Worm (Caenorhabditis elegans) whole organism, L1 larva: ENCODE data around the gene sdz-21.

ENCODE experiments used
- C16A3.4 ChIP-seq: fragments of 150-350 bp; optimal IDR thresholded peaks from 2 replicates; lab custom pipeline; 2014; ENCODE audit warnings: missing biosample characterization, missing genetic modification characterization
- C34B4.2 ChIP-seq: sonication (generic microtip); optimal IDR thresholded peaks from 2 replicates; lab custom pipeline; 2017; ENCODE audit warnings: mild to moderate bottlenecking, missing genetic modification characterization, missing compliant biosample characterization
- F16B12.6 ChIP-seq: fragments of 150-350 bp; optimal IDR thresholded peaks from 2 replicates; lab custom pipeline; 2014; ENCODE audit warnings: missing biosample characterization, missing genetic modification characterization
- aly-2 ChIP-seq: fragments of 150-350 bp; optimal IDR thresholded peaks from 2 replicates; lab custom pipeline; 2014; ENCODE audit warnings: missing biosample characterization, missing genetic modification characterization
- blmp-1 ChIP-seq: fragments of 150-350 bp; optimal IDR thresholded peaks from 2 replicates; lab custom pipeline; 2014; ENCODE audit warnings: missing biosample characterization, missing genetic modification characterization
- ceh-63 ChIP-seq: fragments of 200-800 bp; sonication (Bioruptor generic); optimal IDR thresholded peaks from 2 replicates; lab custom pipeline; 2018; ENCODE audit warnings: mild to moderate bottlenecking, missing genetic modification characterization, missing compliant biosample characterization
- ceh-90 ChIP-seq: sonication (generic microtip); optimal IDR thresholded peaks from 2 replicates; lab custom pipeline; 2016; ENCODE audit warnings: missing genetic modification characterization, missing compliant biosample characterization
- ces-1 ChIP-seq: fragments of 150-350 bp; optimal IDR thresholded peaks from 2 replicates; lab custom pipeline; 2014; ENCODE audit warnings: missing biosample characterization, missing genetic modification reagents, missing genetic modification characterization
- dpl-1 ChIP-seq, 3 experiments: fragments of 150-350 bp in 2 of 3; sonication (generic microtip) in 1 of 3; optimal IDR thresholded peaks; 2 replicates each; lab custom pipeline; 2014 to 2017; ENCODE audit warnings: missing biosample characterization in 3 of 3, missing genetic modification characterization in 3 of 3, missing genetic modification reagents in 3 of 3
- dsc-1 ChIP-seq: sonication (generic microtip); optimal IDR thresholded peaks from 2 replicates; lab custom pipeline; 2016; ENCODE audit warnings: mild to moderate bottlenecking, missing genetic modification characterization, missing compliant biosample characterization
- efl-3 ChIP-seq: fragments of 200-800 bp; sonication (Bioruptor generic); optimal IDR thresholded peaks from 2 replicates; lab custom pipeline; 2018; ENCODE audit warnings: mild to moderate bottlenecking, missing genetic modification characterization, missing compliant biosample characterization
- egl-13 ChIP-seq: sonication (generic microtip); optimal IDR thresholded peaks from 2 replicates; lab custom pipeline; 2016; ENCODE audit warnings: missing genotype, missing genetic modification reagents, missing genetic modification characterization, missing compliant biosample characterization
- elt-2 ChIP-seq: sonication (generic microtip); optimal IDR thresholded peaks from 2 replicates; lab custom pipeline; 2016; ENCODE audit warnings: missing genetic modification characterization, mild to moderate bottlenecking, inconsistent platforms, missing compliant biosample characterization, missing genetic modification reagents
- fkh-10 ChIP-seq: sonication (generic microtip); optimal IDR thresholded peaks from 2 replicates; lab custom pipeline; 2017; ENCODE audit warnings: missing biosample characterization, missing genetic modification reagents, missing genetic modification characterization
- fkh-8 ChIP-seq: sonication (generic microtip); optimal IDR thresholded peaks from 2 replicates; lab custom pipeline; 2016; ENCODE audit warnings: mild to moderate bottlenecking, missing genetic modification characterization, missing compliant biosample characterization
- fos-1 ChIP-seq: fragments of 150-350 bp; optimal IDR thresholded peaks from 2 replicates; lab custom pipeline; 2014; ENCODE audit warnings: missing biosample characterization, missing genetic modification characterization
- hpl-2 ChIP-seq: fragments of 150-350 bp; optimal IDR thresholded peaks from 2 replicates; lab custom pipeline; 2014; ENCODE audit warnings: missing biosample characterization, missing genetic modification reagents, missing genetic modification characterization
- irx-1 ChIP-seq: sonication (generic microtip); optimal IDR thresholded peaks from 2 replicates; lab custom pipeline; 2016; ENCODE audit warnings: missing genetic modification characterization, missing compliant biosample characterization
- jun-1 ChIP-seq: fragments of 150-350 bp; optimal IDR thresholded peaks from 2 replicates; lab custom pipeline; 2014; ENCODE audit warnings: missing biosample characterization, missing genetic modification reagents, missing genetic modification characterization
- lin-13 ChIP-seq: fragments of 150-350 bp; optimal IDR thresholded peaks from 2 replicates; lab custom pipeline; 2014; ENCODE audit warnings: missing biosample characterization, missing genetic modification reagents, missing genetic modification characterization
- lin-14 ChIP-seq: fragments of 200-800 bp; sonication (Bioruptor generic); optimal IDR thresholded peaks from 2 replicates; lab custom pipeline; 2018; ENCODE audit warnings: mild to moderate bottlenecking, missing genetic modification characterization, moderate library complexity, missing compliant biosample characterization
- lin-15B ChIP-seq: fragments of 150-350 bp; sonication (generic microtip); optimal IDR thresholded peaks from 3 replicates; lab custom pipeline; 2014; ENCODE audit warnings: missing biosample characterization, missing genetic modification characterization
- lin-35 ChIP-seq, 2 experiments: fragments of 150-350 bp; optimal IDR thresholded peaks; 2 replicates each; lab custom pipeline; 2014; ENCODE audit warnings: missing biosample characterization in 2 of 2, missing genetic modification characterization in 2 of 2, missing genetic modification reagents in 2 of 2
- lsy-2 ChIP-seq, 2 experiments: fragments of 150-350 bp; optimal IDR thresholded peaks; 2 replicates each; lab custom pipeline; 2014; ENCODE audit warnings: missing biosample characterization in 2 of 2, missing genetic modification characterization in 2 of 2
- mef-2 ChIP-seq: fragments of 150-350 bp; optimal IDR thresholded peaks from 2 replicates; lab custom pipeline; 2014; ENCODE audit warnings: missing biosample characterization, missing genetic modification characterization
- nhr-11 ChIP-seq: fragments of 150-350 bp; optimal IDR thresholded peaks from 2 replicates; lab custom pipeline; 2014; ENCODE audit warnings: missing biosample characterization, missing genetic modification characterization
- nhr-12 ChIP-seq: sonication (generic microtip); optimal IDR thresholded peaks from 2 replicates; lab custom pipeline; 2017; ENCODE audit warnings: missing biosample characterization, missing genetic modification characterization
- nhr-19 ChIP-seq: fragments of 200-800 bp; sonication (Bioruptor generic); conservative IDR thresholded peaks from 2 replicates; pipeline ENCODE4 v1.3.6; 2022; ENCODE audit warnings: missing genetic modification characterization, missing compliant biosample characterization
- nhr-237 ChIP-seq: fragments of 150-350 bp; optimal IDR thresholded peaks from 2 replicates; lab custom pipeline; 2014; ENCODE audit warnings: missing biosample characterization, missing genetic modification characterization
- nhr-28 ChIP-seq: fragments of 150-350 bp; optimal IDR thresholded peaks from 2 replicates; lab custom pipeline; 2014; ENCODE audit warnings: missing biosample characterization, missing genetic modification characterization
- nhr-47 ChIP-seq: sonication (generic microtip); optimal IDR thresholded peaks from 2 replicates; lab custom pipeline; 2016; ENCODE audit warnings: mild to moderate bottlenecking, missing genetic modification characterization, moderate library complexity, missing compliant biosample characterization
- nhr-71 ChIP-seq: sonication (generic microtip); optimal IDR thresholded peaks from 2 replicates; lab custom pipeline; 2016; ENCODE audit warnings: mild to moderate bottlenecking, missing genetic modification characterization, moderate library complexity, missing compliant biosample characterization
- nhr-77 ChIP-seq: fragments of 150-350 bp; optimal IDR thresholded peaks from 2 replicates; lab custom pipeline; 2014; ENCODE audit warnings: missing biosample characterization, missing genetic modification characterization
- nhr-84 ChIP-seq: sonication (generic microtip); optimal IDR thresholded peaks from 2 replicates; lab custom pipeline; 2017; ENCODE audit warnings: missing biosample characterization, missing genetic modification characterization
- nhr-85 ChIP-seq: sonication (generic microtip); peaks from one replicate; lab custom pipeline; 2016; ENCODE audit warnings: missing genetic modification characterization, inconsistent platforms, missing compliant biosample characterization
- nhr-90 ChIP-seq: sonication (generic microtip); optimal IDR thresholded peaks from 2 replicates; lab custom pipeline; 2016; ENCODE audit warnings: mild to moderate bottlenecking, missing genetic modification characterization, missing compliant biosample characterization; ENCODE audit not compliant: poor library complexity
- rnt-1 ChIP-seq: sonication (generic microtip); optimal IDR thresholded peaks from 2 replicates; lab custom pipeline; 2016; ENCODE audit warnings: mild to moderate bottlenecking, missing genetic modification characterization, moderate library complexity, missing compliant biosample characterization
- sox-4 ChIP-seq: sonication (generic microtip); optimal IDR thresholded peaks from 2 replicates; lab custom pipeline; 2016; ENCODE audit warnings: missing genetic modification characterization, missing compliant biosample characterization
- sup-37 ChIP-seq: fragments of 200-800 bp; sonication (Bioruptor generic); optimal IDR thresholded peaks from 2 replicates; lab custom pipeline; 2018; ENCODE audit warnings: mild to moderate bottlenecking, missing genetic modification characterization, missing compliant biosample characterization
- unc-130 ChIP-seq: fragments of 150-350 bp; optimal IDR thresholded peaks from 2 replicates; lab custom pipeline; 2017; ENCODE audit warnings: missing biosample characterization, missing genetic modification characterization, inconsistent platforms
- vab-15 ChIP-seq: sonication (generic microtip); optimal IDR thresholded peaks from 2 replicates; lab custom pipeline; 2017; ENCODE audit warnings: missing genotype, mild to moderate bottlenecking, missing genetic modification characterization, missing compliant biosample characterization
- xbp-1 ChIP-seq: sonication (generic microtip); optimal IDR thresholded peaks from 2 replicates; lab custom pipeline; 2016; ENCODE audit warnings: missing genetic modification characterization, missing compliant biosample characterization
- zip-4 ChIP-seq: fragments of 200-800 bp; sonication (Bioruptor generic); optimal IDR thresholded peaks from 2 replicates; lab custom pipeline; 2018; ENCODE audit warnings: mild to moderate bottlenecking, missing genetic modification characterization, moderate library complexity, missing compliant biosample characterization
- ztf-4 ChIP-seq: fragments of 150-350 bp; optimal IDR thresholded peaks from 2 replicates; lab custom pipeline; 2014; ENCODE audit warnings: missing biosample characterization, missing genetic modification characterization

Gene sdz-21

ce11 chrIII:5621236-5621635 lies 35.6 kb downstream of the sdz-21 start (continued):
- TF ChIP-seq jun-1 = peak; percentile 63
- peak; percentile 30 for TF ChIP-seq xbp-1
- TF ChIP-seq hpl-2 (GFP tag; lab: Kevin White, UChicago) = no peak
- TF ChIP-seq nhr-28 = no peak
- TF ChIP-seq fkh-10 (GFP tag; lab: Kevin White, UChicago) = no peak
- TF ChIP-seq efl-3 (GFP tag; lab: Kevin White, UChicago) = no peak
- TF ChIP-seq fos-1 = peak; percentile 16
- TF ChIP-seq aly-2 (tag; lab: Kevin White, UChicago) = no peak
- no peak for TF ChIP-seq zip-4 (GFP tag; lab: Kevin White, UChicago)
- TF ChIP-seq fkh-8 = peak; percentile 90
- TF ChIP-seq elt-2 (tag; lab: Kevin White, UChicago) = peak; percentile 30
- peak; percentile 70 for TF ChIP-seq egl-13 (tag; lab: Kevin White, UChicago)
- peak; percentile 60 for TF ChIP-seq dsc-1 (tag; lab: Kevin White, UChicago)
- TF ChIP-seq ceh-63 (GFP tag; lab: Kevin White, UChicago) = no peak
- TF ChIP-seq nhr-237 (tag; lab: Kevin White, UChicago) = no peak
- TF ChIP-seq mef-2 (tag; lab: Kevin White, UChicago) = peak; percentile 33
- peak; percentile 62 to 67 for TF ChIP-seq lin-35 (GFP tag; optimal IDR thresholded peaks at IDR 0.05; lab: Kevin White, UChicago)
- TF ChIP-seq lsy-2 (tag; optimal IDR thresholded peaks at IDR 0.05; lab: Kevin White, UChicago) = peak; percentile 55 to 64
- TF ChIP-seq lin-13 (GFP tag; lab: Kevin White, UChicago) = no peak
- TF ChIP-seq dpl-1 (GFP tag; optimal IDR thresholded peaks at IDR 0.05; lab: Kevin White, UChicago) = peak; percentile 2 to 26 (median 12)
- no peak for TF ChIP-seq C16A3.4 (tag; lab: Kevin White, UChicago)
- TF ChIP-seq ceh-90 (tag; lab: Kevin White, UChicago) = no peak
- TF ChIP-seq ztf-4 = peak; percentile 33
- TF ChIP-seq unc-130 (tag; lab: Kevin White, UChicago) = peak; percentile 40
- no peak for TF ChIP-seq ces-1 (GFP tag; lab: Kevin White, UChicago)
- no peak for TF ChIP-seq irx-1 (tag; lab: Kevin White, UChicago)
- no peak for TF ChIP-seq sox-4
- peak; percentile 72 for TF ChIP-seq rnt-1 (tag; lab: Kevin White, UChicago)
- TF ChIP-seq nhr-47 (tag; lab: Kevin White, UChicago) = peak; percentile 71
- no peak for TF ChIP-seq vab-15
- TF ChIP-seq F16B12.6 (tag; lab: Kevin White, UChicago) = no peak
- TF ChIP-seq C34B4.2 (tag; lab: Kevin White, UChicago) = no peak

DNA sequence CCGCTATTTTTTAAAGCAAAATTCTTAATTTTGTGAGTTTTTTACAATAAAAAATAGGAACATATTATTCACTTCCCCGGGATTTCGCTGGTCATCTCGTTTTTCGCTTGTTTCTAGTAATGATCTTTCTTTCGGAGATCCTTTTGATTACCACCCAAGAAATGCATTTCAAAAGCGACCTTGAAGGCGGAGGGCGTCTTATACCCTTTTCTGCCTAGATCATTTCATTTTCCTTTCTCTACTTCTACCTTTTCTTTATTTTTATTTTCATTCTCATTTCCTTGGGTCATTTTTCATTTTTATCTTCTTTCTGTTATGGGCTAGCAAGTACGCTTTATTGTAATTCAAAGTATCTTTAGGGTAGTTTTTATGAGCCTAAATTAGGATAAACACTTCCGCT lies 36.7 kb downstream of the sdz-21 start:
- TF ChIP-seq nhr-47 (tag; lab: Kevin White, UChicago) = no peak
- TF ChIP-seq nhr-85 (tag; lab: Kevin White, UChicago) = peak; percentile 80
- TF ChIP-seq lin-14 (GFP tag; lab: Kevin White, UChicago) = peak; percentile 15
- TF ChIP-seq blmp-1 (tag; lab: Kevin White, UChicago) = peak; percentile 95
- no peak for TF ChIP-seq sup-37 (GFP tag; lab: Kevin White, UChicago)
- TF ChIP-seq, all 84 proteins: peak for 3

ce11 chrIII:5615675-5616074 lies 41.2 kb downstream of the sdz-21 start:
- TF ChIP-seq nhr-71 = no peak
- no peak for TF ChIP-seq nhr-84 (tag; lab: Kevin White, UChicago)
- TF ChIP-seq nhr-47 (tag; lab: Kevin White, UChicago) = no peak
- no peak for TF ChIP-seq nhr-19 (GFP tag; lab: Robert Waterston, UW)
- TF ChIP-seq lin-15B = no peak
- no peak for TF ChIP-seq egl-13 (tag; lab: Kevin White, UChicago)
- no peak for TF ChIP-seq nhr-11
- TF ChIP-seq nhr-77 (tag; lab: Kevin White, UChicago) = no peak
- no peak for TF ChIP-seq lin-13 (GFP tag; lab: Kevin White, UChicago)
- no peak for TF ChIP-seq fos-1
- no peak for TF ChIP-seq nhr-12 (tag; lab: Kevin White, UChicago)
- no peak for TF ChIP-seq nhr-90
